Worm (Caenorhabditis elegans): Measurements from ENCODE around the gene Y68A4B.3.

Gene Y68A4B.3

ce11 chrV:17236345-17236744, 6.1 kb downstream of the Y68A4B.3 start, which contains the start of gene T19C9.10:
TSS of gene T19C9.10 (plus strand) at chrV:17236592.
- no peak for TF ChIP-seq ceh-16 (tag; optimal IDR thresholded peaks at IDR 0.05)
- TF ChIP-seq dmd-4 (tag; optimal IDR thresholded peaks at IDR 0.05), result no peak
- TF ChIP-seq egl-27 (tag; optimal IDR thresholded peaks at IDR 0.05), result no peak
- TF ChIP-seq unc-39 (tag; optimal IDR thresholded peaks at IDR 0.05), result no peak
- no peak for TF ChIP-seq nhr-11 (tag; optimal IDR thresholded peaks at IDR 0.05)
- TF ChIP-seq nhr-6 (tag; optimal IDR thresholded peaks at IDR 0.05), result no peak
- TF ChIP-seq alr-1 (tag; optimal IDR thresholded peaks at IDR 0.05), result no peak
- TF ChIP-seq nhr-25 (tag; optimal IDR thresholded peaks at IDR 0.05), result no peak
- TF ChIP-seq mab-5 (tag; optimal IDR thresholded peaks at IDR 0.05), result no peak
- no peak for TF ChIP-seq ztf-1 (GFP tag; conservative IDR thresholded peaks at IDR 0.05)
- TF ChIP-seq unc-62 (GFP tag; optimal IDR thresholded peaks at IDR 0.05), result no peak
- TF ChIP-seq ama-1 (optimal IDR thresholded peaks at IDR 0.05), result no peak
- TF ChIP-seq ceh-82 (tag; optimal IDR thresholded peaks at IDR 0.05), result no peak
- TF ChIP-seq blmp-1 (tag; optimal IDR thresholded peaks at IDR 0.05; ENCODE audit: insufficient read depth), result no peak
- TF ChIP-seq mbf-1 (tag; optimal IDR thresholded peaks at IDR 0.05), result no peak
- no peak for TF ChIP-seq Y55F3AM.14 (GFP tag; optimal IDR thresholded peaks at IDR 0.05)
- no peak for TF ChIP-seq sma-3 (GFP tag; optimal IDR thresholded peaks at IDR 0.05)
- TF ChIP-seq R02D3.7 (tag; optimal IDR thresholded peaks at IDR 0.05), result no peak
- no peak for TF ChIP-seq nhr-77 (tag; optimal IDR thresholded peaks at IDR 0.05)
- TF ChIP-seq aly-2 (tag; optimal IDR thresholded peaks at IDR 0.05), result no peak

DNA sequence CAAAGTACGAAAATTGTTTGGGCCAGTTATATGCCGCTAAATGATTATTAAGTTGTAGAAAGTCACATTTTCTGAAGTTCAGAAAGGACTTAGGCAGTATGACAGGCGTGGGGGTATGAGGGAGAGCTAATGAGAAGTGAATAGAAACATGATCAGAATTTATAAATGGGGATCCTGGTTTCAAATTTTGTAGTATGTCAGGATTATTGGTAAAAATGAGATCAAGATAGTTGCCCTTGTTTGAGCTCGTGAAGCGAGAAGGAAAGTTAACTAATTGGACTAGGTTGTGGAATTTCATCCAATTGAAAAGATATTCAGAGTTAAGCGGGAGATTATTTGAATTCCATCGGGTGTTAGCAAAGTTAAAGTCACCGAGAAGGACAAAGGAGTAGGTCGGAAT, 10.0 kb downstream of the Y68A4B.3 start:
- TF ChIP-seq nhr-11 (tag; optimal IDR thresholded peaks at IDR 0.05) (no peak), crh-2 (tag; optimal IDR thresholded peaks at IDR 0.05) (no peak), peb-1 (tag; optimal IDR thresholded peaks at IDR 0.05) (no peak), lsy-2 (tag; optimal IDR thresholded peaks at IDR 0.05) (no peak), egl-27 (tag; optimal IDR thresholded peaks at IDR 0.05) (no peak)

DNA sequence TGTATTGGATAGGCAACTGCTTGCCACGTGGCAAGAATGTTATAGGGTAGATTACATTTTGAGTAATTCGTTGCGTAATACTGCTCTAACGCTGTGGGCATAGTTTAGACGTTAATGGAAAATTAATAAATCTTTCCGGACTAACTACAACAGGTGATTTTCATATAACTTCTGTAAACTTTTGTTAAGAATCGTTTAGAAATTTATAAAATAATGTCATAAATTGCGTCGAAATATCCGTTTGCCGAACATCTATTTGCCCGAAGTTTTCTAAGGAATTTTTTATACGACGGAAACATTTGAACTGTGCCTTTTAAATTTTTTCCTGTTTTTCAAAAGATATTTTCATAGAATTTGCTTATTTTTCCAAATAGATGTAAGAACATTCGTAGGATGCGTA, 16.3 kb downstream of the Y68A4B.3 start, which contains the start of gene srh-112:
Gene srh-112, minus strand, starts transcription at position 101 of the 400 bp plus-strand sequence.
- no peak for TF ChIP-seq snpc-4 (tag; optimal IDR thresholded peaks at IDR 0.05)
- no peak for TF ChIP-seq mab-5 (tag; optimal IDR thresholded peaks at IDR 0.05)
- no peak for TF ChIP-seq nhr-11 (tag; optimal IDR thresholded peaks at IDR 0.05)
- TF ChIP-seq alr-1 (tag; optimal IDR thresholded peaks at IDR 0.05), result no peak
- no peak for TF ChIP-seq unc-55 (GFP tag; optimal IDR thresholded peaks at IDR 0.05)
- TF ChIP-seq nhr-237 (tag; optimal IDR thresholded peaks at IDR 0.05), result no peak
- TF ChIP-seq unc-62 (GFP tag; optimal IDR thresholded peaks at IDR 0.05), result no peak
- no peak for TF ChIP-seq lin-39 (tag; optimal IDR thresholded peaks at IDR 0.05)
- TF ChIP-seq Y55F3AM.14 (GFP tag; optimal IDR thresholded peaks at IDR 0.05), result no peak
- TF ChIP-seq peb-1 (tag; optimal IDR thresholded peaks at IDR 0.05), result no peak
- TF ChIP-seq elt-3 (tag; optimal IDR thresholded peaks at IDR 0.05), result no peak
- no peak for TF ChIP-seq ceh-82 (tag; optimal IDR thresholded peaks at IDR 0.05)
- TF ChIP-seq lin-11 (tag; optimal IDR thresholded peaks at IDR 0.05), result no peak
- TF ChIP-seq fos-1 (tag; optimal IDR thresholded peaks at IDR 0.05), result no peak
- no peak for TF ChIP-seq blmp-1 (tag; optimal IDR thresholded peaks at IDR 0.05; ENCODE audit: insufficient read depth)
- TF ChIP-seq dmd-4 (tag; optimal IDR thresholded peaks at IDR 0.05), result no peak
- no peak for TF ChIP-seq sem-4 (tag; optimal IDR thresholded peaks at IDR 0.05)
- no peak for TF ChIP-seq ztf-11 (tag; optimal IDR thresholded peaks at IDR 0.05)

- TF ChIP-seq lsy-2 (tag; optimal IDR thresholded peaks at IDR 0.05) (no peak), ZK546.5 (tag; optimal IDR thresholded peaks at IDR 0.05) (no peak), aly-2 (tag; optimal IDR thresholded peaks at IDR 0.05) (no peak), ama-1 (optimal IDR thresholded peaks at IDR 0.05) (no peak), skn-1 (tag; optimal IDR thresholded peaks at IDR 0.05) (no peak), sma-9 (GFP tag; optimal IDR thresholded peaks at IDR 0.05) (no peak), sma-9 (tag; optimal IDR thresholded peaks at IDR 0.05) (no peak), blmp-1 (tag; optimal IDR thresholded peaks at IDR 0.05; ENCODE audit: insufficient read depth) (no peak), dmd-4 (tag; optimal IDR thresholded peaks at IDR 0.05) (no peak), nhr-237 (tag; optimal IDR thresholded peaks at IDR 0.05) (no peak), nhr-129 (tag; optimal IDR thresholded peaks at IDR 0.05) (no peak), ztf-1 (GFP tag; conservative IDR thresholded peaks at IDR 0.05) (no peak), ceh-16 (tag; optimal IDR thresholded peaks at IDR 0.05) (no peak), nhr-77 (tag; optimal IDR thresholded peaks at IDR 0.05) (no peak), fos-1 (tag; optimal IDR thresholded peaks at IDR 0.05) (no peak), ztf-11 (tag; optimal IDR thresholded peaks at IDR 0.05) (no peak), alr-1 (tag; optimal IDR thresholded peaks at IDR 0.05) (no peak), peb-1 (tag; optimal IDR thresholded peaks at IDR 0.05) (no peak), unc-55 (GFP tag; optimal IDR thresholded peaks at IDR 0.05) (no peak), crh-2 (tag; optimal IDR thresholded peaks at IDR 0.05) (no peak), F13H6.1 (tag; optimal IDR thresholded peaks at IDR 0.05) (no peak)
Observed at ce11 chrV:17225389-17225788, 17.1 kb downstream of the Y68A4B.3 start, which contains the start of gene scl-25. TSS of gene scl-25 (plus strand) at chrV:17225689.
